Worm (Caenorhabditis elegans) whole organism, young adult: Measurements from ENCODE around the gene nas-29.

Experiments used
- B0336.3 ChIP-seq: fragments of 200-800 bp; sonication (Bioruptor generic); IDR thresholded peaks from 2 replicates; pipeline ENCODE4 v1.3.6; 2022; ENCODE audit warnings: missing genetic modification characterization, missing compliant biosample characterization
- D2030.7 ChIP-seq: fragments of 200-800 bp; sonication (Bioruptor generic); IDR thresholded peaks from 2 replicates; pipeline ENCODE4 v1.3.6; 2022; ENCODE audit warnings: missing genetic modification reagents, missing genetic modification characterization, missing compliant biosample characterization
- F49E8.2 ChIP-seq: sonication (generic microtip); optimal IDR thresholded peaks from 3 replicates; lab custom pipeline; 2017; ENCODE audit warnings: missing genetic modification characterization, mild to moderate bottlenecking, missing compliant biosample characterization, antibody characterized with exemption, moderate library complexity; ENCODE audit not compliant: insufficient read depth
- F52B5.7 ChIP-seq: sonication (generic microtip); optimal IDR thresholded peaks from 2 replicates; lab custom pipeline; 2016; ENCODE audit warnings: mild to moderate bottlenecking, missing genetic modification characterization, missing compliant biosample characterization
- F55B11.4 ChIP-seq: sonication (generic microtip); optimal IDR thresholded peaks from 2 replicates; lab custom pipeline; 2016; ENCODE audit warnings: missing compliant biosample characterization, missing genetic modification characterization, borderline replicate concordance; ENCODE audit not compliant: insufficient read depth
- Y53F4B.3 ChIP-seq: fragments of 200-800 bp; sonication (Bioruptor generic); IDR thresholded peaks from 2 replicates; pipeline ENCODE4 v1.3.6; 2022; ENCODE audit warnings: missing genetic modification reagents, missing genetic modification characterization, missing compliant biosample characterization
- Y53G8AR.9 ChIP-seq: fragments of 200-800 bp; sonication (Bioruptor generic); conservative IDR thresholded peaks from 2 replicates; pipeline ENCODE4 v1.3.6; 2022; ENCODE audit warnings: missing genetic modification reagents, missing genetic modification characterization, missing compliant biosample characterization
- Y95B8A.8 ChIP-seq: fragments of 200-800 bp; sonication (Bioruptor generic); IDR thresholded peaks from 2 replicates; pipeline ENCODE4 v1.3.6; 2022; ENCODE audit warnings: missing genetic modification reagents, missing genetic modification characterization, missing compliant biosample characterization
- aptf-3 ChIP-seq: fragments of 200-800 bp; sonication (Bioruptor generic); IDR thresholded peaks from 2 replicates; pipeline ENCODE4 v1.3.6; 2022; ENCODE audit warnings: missing genetic modification characterization, missing compliant biosample characterization
- attf-5 ChIP-seq: fragments of 200-800 bp; sonication (Bioruptor generic); optimal IDR thresholded peaks from 2 replicates; lab custom pipeline; 2018; ENCODE audit warnings: mild to moderate bottlenecking, missing genetic modification characterization, missing compliant biosample characterization
- bed-2 ChIP-seq: fragments of 200-800 bp; sonication (Bioruptor generic); IDR thresholded peaks from 2 replicates; pipeline ENCODE4 v1.3.6; 2022; ENCODE audit warnings: missing genetic modification reagents, missing genetic modification characterization, missing compliant biosample characterization
- ccch-3 ChIP-seq: fragments of 200-800 bp; sonication (Bioruptor generic); optimal IDR thresholded peaks from 2 replicates; lab custom pipeline; 2018; ENCODE audit warnings: mild to moderate bottlenecking, missing genetic modification characterization, missing compliant biosample characterization
- cebp-2 ChIP-seq: fragments of 200-800 bp; sonication (Bioruptor generic); IDR thresholded peaks from 2 replicates; pipeline ENCODE4 v1.3.6; 2022; ENCODE audit warnings: missing genetic modification characterization, missing compliant biosample characterization
- ceh-27 ChIP-seq: fragments of 200-800 bp; sonication (Bioruptor generic); optimal IDR thresholded peaks from 2 replicates; lab custom pipeline; 2018; ENCODE audit warnings: mild to moderate bottlenecking, missing genetic modification characterization, moderate library complexity, missing compliant biosample characterization
- ceh-58 ChIP-seq: fragments of 200-800 bp; sonication (Bioruptor generic); IDR thresholded peaks from 2 replicates; pipeline ENCODE4 v1.3.6; 2022; ENCODE audit warnings: missing genetic modification characterization, missing compliant biosample characterization
- dox-1 ChIP-seq: fragments of 200-800 bp; sonication (Bioruptor generic); IDR thresholded peaks from 2 replicates; pipeline ENCODE4 v1.3.6; 2022; ENCODE audit warnings: missing genetic modification reagents, missing genetic modification characterization, missing compliant biosample characterization
- efl-1 ChIP-seq: fragments of 150-350 bp; optimal IDR thresholded peaks from 2 replicates; lab custom pipeline; 2014; ENCODE audit warnings: missing biosample characterization, missing genetic modification reagents, missing genetic modification characterization
- egl-18 ChIP-seq: fragments of 200-800 bp; sonication (Bioruptor generic); IDR thresholded peaks from 2 replicates; pipeline ENCODE4 v1.3.6; 2022; ENCODE audit warnings: missing genetic modification reagents, missing genetic modification characterization, missing compliant biosample characterization
- egl-44 ChIP-seq: fragments of 200-800 bp; sonication (Bioruptor generic); IDR thresholded peaks from 2 replicates; pipeline ENCODE4 v1.3.6; 2022; ENCODE audit warnings: missing genetic modification reagents, missing genetic modification characterization, missing compliant biosample characterization
- egrh-3 ChIP-seq: fragments of 200-800 bp; sonication (Bioruptor generic); IDR thresholded peaks from 2 replicates; pipeline ENCODE4 v1.3.6; 2022; ENCODE audit warnings: missing genetic modification reagents, missing genetic modification characterization, missing compliant biosample characterization
- ets-4 ChIP-seq: fragments of 200-800 bp; sonication (Bioruptor generic); optimal IDR thresholded peaks from 2 replicates; lab custom pipeline; 2018; ENCODE audit warnings: mild to moderate bottlenecking, missing genetic modification characterization, missing compliant biosample characterization
- fkh-3 ChIP-seq: sonication (generic microtip); optimal IDR thresholded peaks from 2 replicates; lab custom pipeline; 2016; ENCODE audit warnings: mild to moderate bottlenecking, missing genetic modification characterization, missing compliant biosample characterization
- gei-17 ChIP-seq: fragments of 200-800 bp; sonication (Bioruptor generic); optimal IDR thresholded peaks from 2 replicates; lab custom pipeline; 2018; ENCODE audit warnings: mild to moderate bottlenecking, missing genetic modification characterization, missing compliant biosample characterization
- hlh-26 ChIP-seq: fragments of 200-800 bp; sonication (Bioruptor generic); conservative IDR thresholded peaks from 2 replicates; pipeline ENCODE4 v1.3.6; 2022; ENCODE audit warnings: missing genetic modification reagents, missing genetic modification characterization, missing compliant biosample characterization
- let-607 ChIP-seq, 2 experiments: fragments of 200-800 bp in 1 of 2; sonication (Bioruptor generic) in 1 of 2; sonication (generic microtip) in 1 of 2; optimal IDR thresholded peaks; 2 replicates each; lab custom pipeline; 2016 to 2018; ENCODE audit warnings: mild to moderate bottlenecking in 2 of 2, missing compliant biosample characterization in 2 of 2, missing genetic modification characterization in 2 of 2, moderate library complexity in 2 of 2, missing genotype in 1 of 2
- lin-26 ChIP-seq: fragments of 200-800 bp; sonication (Bioruptor generic); IDR thresholded peaks from 2 replicates; pipeline ENCODE4 v1.3.6; 2022; ENCODE audit warnings: missing genetic modification reagents, missing genetic modification characterization, missing compliant biosample characterization
- lsy-27 ChIP-seq: sonication (generic microtip); optimal IDR thresholded peaks from 2 replicates; lab custom pipeline; 2017; ENCODE audit warnings: missing genetic modification characterization, mild to moderate bottlenecking, missing compliant biosample characterization, antibody characterized with exemption, missing genotype, borderline replicate concordance; ENCODE audit not compliant: insufficient read depth
- mcd-1 ChIP-seq: fragments of 200-800 bp; sonication (Bioruptor generic); IDR thresholded peaks from 2 replicates; pipeline ENCODE4 v1.3.6; 2022; ENCODE audit warnings: missing genetic modification reagents, missing genetic modification characterization, missing compliant biosample characterization
- nfyb-1 ChIP-seq: fragments of 200-800 bp; sonication (Bioruptor generic); IDR thresholded peaks from 2 replicates; pipeline ENCODE4 v1.3.6; 2022; ENCODE audit warnings: missing genetic modification reagents, missing genetic modification characterization, missing compliant biosample characterization
- nhr-179 ChIP-seq: sonication (generic microtip); optimal IDR thresholded peaks from 2 replicates; lab custom pipeline; 2016; ENCODE audit warnings: mild to moderate bottlenecking, missing genetic modification characterization, missing compliant biosample characterization
- rec-8 ChIP-seq, 2 experiments: sonication (generic microtip); optimal IDR thresholded peaks; 2 replicates each; lab custom pipeline; 2016; ENCODE audit warnings: mild to moderate bottlenecking in 2 of 2, missing genetic modification characterization in 2 of 2, missing genetic modification reagents in 2 of 2, missing genotype in 2 of 2, missing biosample characterization in 1 of 2, missing compliant biosample characterization in 1 of 2, moderate library complexity in 1 of 2
- repo-1 ChIP-seq: sonication (generic microtip); optimal IDR thresholded peaks from 2 replicates; lab custom pipeline; 2017; ENCODE audit warnings: mild to moderate bottlenecking, missing genetic modification characterization, missing compliant biosample characterization
- snpc-1.1 ChIP-seq: sonication (generic microtip); optimal IDR thresholded peaks from 2 replicates; lab custom pipeline; 2017; ENCODE audit warnings: missing genetic modification characterization, mild to moderate bottlenecking, missing compliant biosample characterization, antibody characterized with exemption, moderate library complexity, missing genotype, missing genetic modification reagents; ENCODE audit not compliant: insufficient read depth
- somi-1 ChIP-seq: fragments of 200-800 bp; sonication (Bioruptor generic); optimal IDR thresholded peaks from 2 replicates; lab custom pipeline; 2018; ENCODE audit warnings: mild to moderate bottlenecking, missing genetic modification characterization, missing compliant biosample characterization
- unc-62 ChIP-seq: fragments of 150-350 bp; optimal IDR thresholded peaks from 2 replicates; lab custom pipeline; 2014; ENCODE audit warnings: missing biosample characterization, missing genetic modification reagents, missing genetic modification characterization
- zim-3 ChIP-seq: sonication (generic microtip); optimal IDR thresholded peaks from 2 replicates; lab custom pipeline; 2017; ENCODE audit warnings: mild to moderate bottlenecking, missing genetic modification characterization, moderate library complexity, missing compliant biosample characterization
- ztf-6 ChIP-seq: fragments of 200-800 bp; sonication (Bioruptor generic); IDR thresholded peaks from 2 replicates; pipeline ENCODE4 v1.3.6; 2022; ENCODE audit warnings: missing genetic modification reagents, missing genetic modification characterization, missing compliant biosample characterization

The nas-29 gene

ce11 chrII:5136296-5136767 is 5.5 kb downstream of the nas-29 start, which contains the start of gene F58A6.2 (continued):
- TF ChIP-seq let-607 (tag; optimal IDR thresholded peaks at IDR 0.05; lab: Kevin White, UChicago) (no peak), Y95B8A.8 (GFP tag; lab: Robert Waterston, UW) (no peak), lin-26 (GFP tag; lab: Robert Waterston, UW) (no peak), efl-1 (GFP tag; lab: Kevin White, UChicago) (no peak), bed-2 (GFP tag; lab: Robert Waterston, UW) (no peak), mcd-1 (no peak), repo-1 (tag; lab: Kevin White, UChicago) (no peak)
- TF ChIP-seq, all 124 proteins: peak for 0

ce11 chrII:5131800-5132199 is 10.0 kb downstream of the nas-29 start:
- no peak for TF ChIP-seq dox-1
- no peak for TF ChIP-seq D2030.7 (GFP tag; lab: Robert Waterston, UW)
- TF ChIP-seq Y53F4B.3: no peak
- no peak for TF ChIP-seq egrh-3 (GFP tag; lab: Robert Waterston, UW)
- TF ChIP-seq F49E8.2 (tag; lab: Kevin White, UChicago): no peak
- TF ChIP-seq repo-1 (tag; lab: Kevin White, UChicago): no peak
- no peak for TF ChIP-seq aptf-3
- no peak for TF ChIP-seq snpc-1.1
- TF ChIP-seq attf-5 (GFP tag; lab: Kevin White, UChicago): no peak
- no peak for TF ChIP-seq F55B11.4
- no peak for TF ChIP-seq egl-44 (GFP tag; lab: Robert Waterston, UW)

ce11 chrII:5130081-5130480 is 11.8 kb downstream of the nas-29 start, which contains the start of gene lgc-56:
TSS of gene lgc-56 (plus strand) at chrII:5130381.
- TF ChIP-seq nfyb-1 (GFP tag; lab: Robert Waterston, UW) (no peak), efl-1 (GFP tag; lab: Kevin White, UChicago) (no peak), nhr-179 (tag; lab: Kevin White, UChicago) (no peak), egl-18 (no peak), ceh-58 (GFP tag; lab: Robert Waterston, UW) (no peak), lsy-27 (tag; lab: Kevin White, UChicago) (no peak), zim-3 (tag; lab: Kevin White, UChicago) (no peak), ztf-6 (GFP tag; lab: Robert Waterston, UW) (no peak), ets-4 (no peak)

- TF ChIP-seq cebp-2 (GFP tag; lab: Robert Waterston, UW): no peak
- no peak for TF ChIP-seq rec-8 (tag; optimal IDR thresholded peaks at IDR 0.05; lab: Kevin White, UChicago)
- no peak for TF ChIP-seq unc-62 (GFP tag; lab: Kevin White, UChicago)
- no peak for TF ChIP-seq somi-1 (GFP tag; lab: Kevin White, UChicago)
- TF ChIP-seq ceh-27: no peak
- TF ChIP-seq ccch-3 (GFP tag; lab: Kevin White, UChicago): no peak
- no peak for TF ChIP-seq Y53G8AR.9
- no peak for TF ChIP-seq B0336.3
- TF ChIP-seq gei-17 (GFP tag; lab: Kevin White, UChicago): no peak
- no peak for TF ChIP-seq hlh-26
- no peak for TF ChIP-seq fkh-3 (tag; lab: Kevin White, UChicago)
- no peak for TF ChIP-seq F52B5.7 (tag; lab: Kevin White, UChicago)
- no peak for TF ChIP-seq snpc-1.1
Observed at ce11 chrII:5120612-5121011, 21.2 kb downstream of the nas-29 start.
